Worm (Caenorhabditis elegans): Measurements from ENCODE around the gene srw-53.
"Not testable (repeated sequence)": the region's sequence is repeated elsewhere in the genome, so short reads cannot be mapped to it uniquely, and the experiment has no call there.

DNA sequence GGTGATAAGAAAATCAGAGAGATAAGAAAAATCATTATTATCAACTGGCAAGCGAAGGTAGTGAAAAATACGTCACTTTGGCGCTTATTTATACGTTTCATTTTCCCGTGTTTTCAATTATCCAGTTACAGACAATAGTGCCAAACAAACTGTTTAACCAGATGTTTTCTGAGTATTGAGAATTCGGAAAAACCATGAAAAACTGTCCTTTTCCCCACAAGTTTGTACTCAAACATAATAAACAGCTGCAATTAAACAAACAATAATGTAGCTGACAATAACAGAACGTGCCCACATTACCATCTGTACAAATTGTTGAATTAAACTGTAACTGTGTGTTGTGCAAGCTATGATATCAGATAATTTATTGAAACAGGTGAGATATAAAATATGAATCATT, 37.7 kb upstream of the srw-53 start, which contains the start of the genes F35E8.1 and F35E8.2:
- not testable (repeated sequence) for TF ChIP-seq ama-1 (optimal IDR thresholded peaks at IDR 0.05); nhr-90 (tag; optimal IDR thresholded peaks at IDR 0.05; ENCODE audit: poor library complexity); mep-1 (tag; optimal IDR thresholded peaks at IDR 0.05); vab-15 (tag; optimal IDR thresholded peaks at IDR 0.05); lsy-2 (tag; optimal IDR thresholded peaks at IDR 0.05); nhr-11 (tag; optimal IDR thresholded peaks at IDR 0.05); nhr-77 (tag; optimal IDR thresholded peaks at IDR 0.05); rnt-1 (tag; optimal IDR thresholded peaks at IDR 0.05); dpl-1 (GFP tag; optimal IDR thresholded peaks at IDR 0.05); nhr-76 (tag; optimal IDR thresholded peaks at IDR 0.05); aha-1 (tag; optimal IDR thresholded peaks at IDR 0.05)
- peak; percentile 4 for TF ChIP-seq elt-2 (tag; optimal IDR thresholded peaks at IDR 0.05)

All from whole organism, L1 larva.